Worm (Caenorhabditis elegans): ENCODE data around the gene apd-3.

DNA sequence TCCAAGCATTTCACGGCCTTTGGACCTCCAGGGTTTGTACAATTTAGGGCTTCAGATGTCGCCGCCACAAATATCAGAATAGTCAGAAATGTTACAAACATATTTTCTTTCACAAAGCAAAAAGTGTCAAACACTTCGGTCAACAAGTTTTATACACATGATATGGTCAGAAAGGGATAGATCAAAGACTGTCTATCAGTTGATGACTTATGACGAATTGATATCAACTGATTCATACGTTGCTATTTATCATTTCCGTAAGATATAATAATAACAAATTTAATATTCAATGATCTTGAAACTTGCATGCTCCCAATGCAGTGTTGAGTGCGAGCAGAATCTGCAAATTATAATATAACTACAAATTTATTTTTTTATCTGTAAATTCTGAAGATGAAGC lies 14.4 kb upstream of the apd-3 start, which contains the start of gene W10G11.1:
- TF ChIP-seq fkh-10 (GFP tag; optimal IDR thresholded peaks at IDR 0.05) (no peak), mml-1 (tag; optimal IDR thresholded peaks at IDR 0.05) (no peak), nhr-12 (tag; optimal IDR thresholded peaks at IDR 0.05) (no peak)
